Worm (Caenorhabditis elegans) whole organism, mixed stage, embryonic: ENCODE data around the gene F28H6.4.

Source experiments
- M03D4.4 ChIP-seq: sonication (generic microtip); optimal IDR thresholded peaks from 2 replicates; lab custom pipeline; 2017; ENCODE audit warnings: mild to moderate bottlenecking, missing genetic modification characterization, missing compliant biosample characterization
- bed-3 ChIP-seq: fragments of 200-800 bp; sonication (Bioruptor generic); optimal IDR thresholded peaks from 3 replicates; lab custom pipeline; 2018; ENCODE audit warnings: mild to moderate bottlenecking, missing genetic modification characterization, moderate library complexity, missing compliant biosample characterization
- ceh-39 ChIP-seq: fragments of 150-350 bp; optimal IDR thresholded peaks from 2 replicates; lab custom pipeline; 2014; ENCODE audit warnings: missing biosample characterization, missing genetic modification characterization
- ceh-83 ChIP-seq: fragments of 200-800 bp; sonication (Bioruptor generic); optimal IDR thresholded peaks from 2 replicates; lab custom pipeline; 2018; ENCODE audit warnings: mild to moderate bottlenecking, missing genetic modification characterization, missing compliant biosample characterization
- ces-1 ChIP-seq: fragments of 150-350 bp; optimal IDR thresholded peaks from 2 replicates; lab custom pipeline; 2014; ENCODE audit warnings: missing biosample characterization, missing genetic modification reagents, missing genetic modification characterization
- cnd-1 ChIP-seq: fragments of 200-800 bp; sonication (Bioruptor generic); optimal IDR thresholded peaks from 2 replicates; lab custom pipeline; 2018; ENCODE audit warnings: mild to moderate bottlenecking, missing genetic modification characterization, missing compliant biosample characterization
- elt-1 ChIP-seq: sonication (generic microtip); optimal IDR thresholded peaks from 2 replicates; lab custom pipeline; 2017; ENCODE audit warnings: missing genetic modification characterization, mild to moderate bottlenecking, missing compliant biosample characterization, antibody characterized with exemption, moderate library complexity, borderline replicate concordance; ENCODE audit not compliant: insufficient read depth
- elt-3 ChIP-seq: fragments of 150-350 bp; optimal IDR thresholded peaks from 2 replicates; lab custom pipeline; 2014; ENCODE audit warnings: missing biosample characterization, missing genetic modification characterization
- flh-1 ChIP-seq: fragments of 200-800 bp; sonication (Bioruptor generic); optimal IDR thresholded peaks from 2 replicates; lab custom pipeline; 2018; ENCODE audit warnings: mild to moderate bottlenecking, missing genetic modification characterization, moderate library complexity, missing compliant biosample characterization
- ham-2 ChIP-seq: fragments of 200-800 bp; sonication (Bioruptor generic); optimal IDR thresholded peaks from 2 replicates; lab custom pipeline; 2018; ENCODE audit warnings: mild to moderate bottlenecking, missing genetic modification characterization, missing compliant biosample characterization
- hlh-1 ChIP-seq: fragments of 150-350 bp; optimal IDR thresholded peaks from 2 replicates; lab custom pipeline; 2014; ENCODE audit warnings: missing biosample characterization, missing genetic modification reagents, missing genetic modification characterization
- lin-13 ChIP-seq: fragments of 150-350 bp; optimal IDR thresholded peaks from 2 replicates; lab custom pipeline; 2014; ENCODE audit warnings: missing biosample characterization, missing genetic modification characterization
- lin-32 ChIP-seq: fragments of 200-800 bp; sonication (Bioruptor generic); optimal IDR thresholded peaks from 2 replicates; lab custom pipeline; 2018; ENCODE audit warnings: mild to moderate bottlenecking, missing genetic modification characterization, missing compliant biosample characterization
- lsy-2 ChIP-seq: fragments of 150-350 bp; optimal IDR thresholded peaks from 2 replicates; lab custom pipeline; 2014; ENCODE audit warnings: missing biosample characterization, missing genetic modification characterization
- mab-5 ChIP-seq: fragments of 150-350 bp; optimal IDR thresholded peaks from 2 replicates; lab custom pipeline; 2014; ENCODE audit warnings: missing biosample characterization, missing genetic modification characterization
- mep-1 ChIP-seq: fragments of 150-350 bp; optimal IDR thresholded peaks from 2 replicates; lab custom pipeline; 2017; ENCODE audit warnings: missing biosample characterization, missing genetic modification reagents, missing genetic modification characterization, inconsistent platforms
- nhr-12 ChIP-seq: fragments of 150-350 bp; optimal IDR thresholded peaks from 2 replicates; lab custom pipeline; 2014; ENCODE audit warnings: missing biosample characterization, missing genetic modification characterization
- nhr-2 ChIP-seq: fragments of 150-350 bp; optimal IDR thresholded peaks from 2 replicates; lab custom pipeline; 2014; ENCODE audit warnings: missing biosample characterization, missing genetic modification characterization
- nhr-237 ChIP-seq: fragments of 150-350 bp; optimal IDR thresholded peaks from 2 replicates; lab custom pipeline; 2014; ENCODE audit warnings: missing biosample characterization, missing genetic modification characterization
- nhr-28 ChIP-seq: fragments of 150-350 bp; optimal IDR thresholded peaks from 2 replicates; lab custom pipeline; 2014; ENCODE audit warnings: missing biosample characterization, missing genetic modification characterization
- pha-4 ChIP-seq: fragments of 150-350 bp; optimal IDR thresholded peaks from 2 replicates; lab custom pipeline; 2018; ENCODE audit warnings: missing biosample characterization, missing genetic modification reagents, missing genetic modification characterization
- sem-2 ChIP-seq: fragments of 200-800 bp; sonication (Bioruptor generic); optimal IDR thresholded peaks from 2 replicates; lab custom pipeline; 2018; ENCODE audit warnings: mild to moderate bottlenecking, missing genetic modification characterization, missing compliant biosample characterization
- snpc-4 ChIP-seq: fragments of 150-350 bp; optimal IDR thresholded peaks from 2 replicates; lab custom pipeline; 2014; ENCODE audit warnings: missing biosample characterization, missing genetic modification characterization
- sptf-1 ChIP-seq: sonication (generic microtip); optimal IDR thresholded peaks from 2 replicates; lab custom pipeline; 2017; ENCODE audit warnings: mild to moderate bottlenecking, missing genetic modification characterization, moderate library complexity, missing compliant biosample characterization
- tbx-8 ChIP-seq: fragments of 200-800 bp; sonication (Bioruptor generic); optimal IDR thresholded peaks from 2 replicates; lab custom pipeline; 2018; ENCODE audit warnings: mild to moderate bottlenecking, missing genetic modification characterization, moderate library complexity, missing compliant biosample characterization
- unc-120 ChIP-seq: sonication (generic microtip); optimal IDR thresholded peaks from 2 replicates; lab custom pipeline; 2017; ENCODE audit warnings: missing genetic modification characterization, missing compliant biosample characterization; ENCODE audit not compliant: poor library complexity, severe bottlenecking
- unc-39 ChIP-seq: fragments of 150-350 bp; optimal IDR thresholded peaks from 2 replicates; lab custom pipeline; 2014; ENCODE audit warnings: missing biosample characterization, missing genetic modification characterization
- unc-62 ChIP-seq: fragments of 150-350 bp; optimal IDR thresholded peaks from 2 replicates; lab custom pipeline; 2014; ENCODE audit warnings: missing biosample characterization, missing genetic modification reagents, missing genetic modification characterization
- zip-8 ChIP-seq: fragments of 150-350 bp; optimal IDR thresholded peaks from 2 replicates; lab custom pipeline; 2014; ENCODE audit warnings: missing biosample characterization, missing genetic modification characterization
- ztf-11 ChIP-seq: fragments of 150-350 bp; optimal IDR thresholded peaks from 2 replicates; lab custom pipeline; 2014; ENCODE audit warnings: missing biosample characterization, missing genetic modification characterization

The F28H6.4 gene

DNA sequence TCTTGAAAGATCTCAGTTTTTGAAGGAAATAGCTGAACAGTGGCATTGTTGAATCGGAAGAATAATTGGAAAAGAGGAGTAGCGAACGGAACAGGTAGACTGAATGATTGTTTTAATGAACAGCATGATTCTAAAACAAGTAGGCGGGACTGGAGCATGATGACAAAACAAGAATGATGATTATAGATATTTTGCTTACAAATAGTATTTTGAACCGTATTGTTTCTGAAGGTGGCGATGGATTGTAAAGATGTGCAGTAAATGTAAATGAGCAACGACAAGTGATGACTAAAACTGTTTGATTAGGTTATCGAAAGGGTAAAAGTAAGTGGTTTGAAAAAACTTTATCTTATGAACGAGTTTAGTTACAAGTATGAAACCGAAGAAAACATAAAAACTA lies 6.6 kb downstream of the F28H6.4 start, which contains the start of gene F28H6.8:
F28H6.8 (minus strand) TSS at position 101 of the 400 bp plus-strand sequence.
- TF ChIP-seq M03D4.4 (tag; lab: Kevin White, UChicago) (no peak), nhr-2 (no peak), ztf-11 (tag; lab: Kevin White, UChicago) (no peak), mab-5 (no peak), elt-3 (tag; lab: Kevin White, UChicago) (no peak), lsy-2 (tag; lab: Kevin White, UChicago) (no peak), ces-1 (GFP tag; lab: Kevin White, UChicago) (no peak), mep-1 (tag; lab: Kevin White, UChicago) (no peak), tbx-8 (GFP tag; lab: Kevin White, UChicago) (no peak), sptf-1 (tag; lab: Kevin White, UChicago) (no peak), sem-2 (GFP tag; lab: Kevin White, UChicago) (no peak), lin-13 (tag; lab: Kevin White, UChicago) (no peak), snpc-4 (tag; lab: Kevin White, UChicago) (no peak), nhr-12 (tag; lab: Kevin White, UChicago) (no peak), cnd-1 (tag; lab: Kevin White, UChicago) (no peak), ceh-39 (tag; lab: Kevin White, UChicago) (no peak), unc-39 (tag; lab: Kevin White, UChicago) (no peak), nhr-237 (tag; lab: Kevin White, UChicago) (no peak), hlh-1 (tag; lab: Kevin White, UChicago) (no peak)

DNA sequence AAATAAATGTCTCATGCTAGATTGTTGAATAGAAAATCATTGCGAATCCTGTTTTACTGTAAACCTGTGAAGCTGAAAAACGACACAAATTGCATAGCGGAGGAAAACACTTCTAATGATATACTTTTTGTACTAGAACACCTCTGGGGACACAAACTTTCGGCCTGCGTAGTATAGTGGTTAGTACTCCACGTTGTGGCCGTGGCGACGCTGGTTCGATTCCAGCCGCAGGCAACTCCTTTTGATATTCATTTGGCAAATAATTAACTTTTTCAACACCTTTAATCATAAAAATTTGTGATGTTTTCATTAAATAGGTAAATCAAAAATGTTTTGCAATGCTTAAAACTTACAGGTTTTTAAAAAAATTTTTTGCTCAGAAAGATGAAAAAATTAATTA lies 7.2 kb downstream of the F28H6.4 start:
- no peak for TF ChIP-seq flh-1
- no peak for TF ChIP-seq nhr-2
- no peak for TF ChIP-seq mep-1 (tag; lab: Kevin White, UChicago)
- no peak for TF ChIP-seq ceh-39 (tag; lab: Kevin White, UChicago)
- TF ChIP-seq ztf-11 (tag; lab: Kevin White, UChicago): no peak
- TF ChIP-seq ceh-83: no peak
- TF ChIP-seq elt-1 (tag; lab: Kevin White, UChicago): no peak
- TF ChIP-seq sem-2 (GFP tag; lab: Kevin White, UChicago): no peak
- TF ChIP-seq ham-2 (GFP tag; lab: Kevin White, UChicago): no peak
- no peak for TF ChIP-seq tbx-8 (GFP tag; lab: Kevin White, UChicago)
- no peak for TF ChIP-seq snpc-4 (tag; lab: Kevin White, UChicago)
- TF ChIP-seq sptf-1 (tag; lab: Kevin White, UChicago): no peak
- no peak for TF ChIP-seq bed-3 (GFP tag; lab: Kevin White, UChicago)
- no peak for TF ChIP-seq ces-1 (GFP tag; lab: Kevin White, UChicago)
- no peak for TF ChIP-seq lsy-2 (tag; lab: Kevin White, UChicago)
- TF ChIP-seq pha-4 (tag; lab: Kevin White, UChicago): no peak
- TF ChIP-seq hlh-1 (tag; lab: Kevin White, UChicago): no peak
- TF ChIP-seq unc-62 (GFP tag; lab: Kevin White, UChicago): no peak
- TF ChIP-seq nhr-28 (tag; lab: Kevin White, UChicago): no peak
- no peak for TF ChIP-seq unc-120 (tag; lab: Kevin White, UChicago)

DNA sequence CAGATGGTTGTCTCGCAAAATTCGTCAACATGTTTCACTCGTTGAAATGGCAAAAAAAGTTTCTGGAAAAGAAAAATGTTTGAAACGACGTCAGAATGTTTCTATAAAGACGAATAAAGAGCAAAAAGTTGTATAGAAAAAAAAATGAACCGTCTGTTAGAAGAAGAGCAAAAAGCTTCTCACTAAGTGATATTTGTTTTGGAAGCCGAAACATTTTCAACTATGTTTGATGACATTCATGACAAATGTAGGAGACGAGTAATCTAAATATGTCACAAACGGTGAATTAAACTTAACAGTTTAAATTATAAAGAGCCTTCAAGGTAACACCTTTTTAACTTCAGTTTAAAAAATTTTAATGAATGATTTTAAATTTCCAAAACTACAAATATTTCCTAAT lies 12.4 kb downstream of the F28H6.4 start, which contains the start of gene nkat-1:
nkat-1 (minus strand) TSS at position 101 of the 400 bp plus-strand sequence.
- TF ChIP-seq nhr-12 (tag; lab: Kevin White, UChicago) (no peak), nhr-237 (tag; lab: Kevin White, UChicago) (no peak), cnd-1 (tag; lab: Kevin White, UChicago) (no peak), nhr-28 (tag; lab: Kevin White, UChicago) (no peak), ztf-11 (tag; lab: Kevin White, UChicago) (no peak), lsy-2 (tag; lab: Kevin White, UChicago) (no peak), mep-1 (tag; lab: Kevin White, UChicago) (no peak), nhr-2 (no peak), ceh-39 (tag; lab: Kevin White, UChicago) (no peak), lin-13 (tag; lab: Kevin White, UChicago) (no peak), snpc-4 (tag; lab: Kevin White, UChicago) (no peak), unc-39 (tag; lab: Kevin White, UChicago) (no peak), unc-120 (tag; lab: Kevin White, UChicago) (no peak), elt-1 (tag; lab: Kevin White, UChicago) (no peak), pha-4 (tag; lab: Kevin White, UChicago) (no peak), lin-32 (no peak), ces-1 (GFP tag; lab: Kevin White, UChicago) (no peak), hlh-1 (tag; lab: Kevin White, UChicago) (no peak), zip-8 (tag; lab: Kevin White, UChicago) (no peak)
- TF ChIP-seq, all 35 proteins: peak for 0
